Fruit fly (Drosophila melanogaster) whole organism, wandering third instar larva: ENCODE data around the gene Dad1.

Experiments
- CG32264 ChIP-seq: fragments of 200-800 bp; sonication (Bioruptor generic); optimal IDR thresholded peaks from 2 replicates; lab custom pipeline; 2016; ENCODE audit warnings: missing biosample characterization, missing genetic modification characterization
- CG9705 ChIP-seq: fragments of 200-800 bp; sonication (Bioruptor generic); optimal IDR thresholded peaks from 2 replicates; lab custom pipeline; 2018; ENCODE audit warnings: missing biosample characterization, mild to moderate bottlenecking, missing genetic modification characterization
- CrebA ChIP-seq: fragments of 200-800 bp; sonication (Bioruptor generic); optimal IDR thresholded peaks from 2 replicates; lab custom pipeline; 2016; ENCODE audit warnings: missing biosample characterization, mild to moderate bottlenecking, missing genetic modification characterization, borderline replicate concordance
- Dfd ChIP-seq: fragments of >200 bp; optimal IDR thresholded peaks from 2 replicates; lab custom pipeline; 2017; ENCODE audit warnings: missing biosample characterization, missing genetic modification characterization
- Dif ChIP-seq: fragments of 200-275, 200-300 bp; sonication (Bioruptor generic); optimal IDR thresholded peaks from 2 replicates; lab custom pipeline; 2018; ENCODE audit warnings: missing biosample characterization, missing genetic modification characterization; ENCODE audit not compliant: partially characterized antibody
- GATAd ChIP-seq: sonication (Bioruptor generic); optimal IDR thresholded peaks from 2 replicates; lab custom pipeline; 2016; ENCODE audit warnings: missing biosample characterization, missing genetic modification characterization
- HLH106 ChIP-seq: fragments of 200-800 bp; optimal IDR thresholded peaks from 3 replicates; lab custom pipeline; 2019; ENCODE audit warnings: missing biosample characterization, mild to moderate bottlenecking, missing genetic modification characterization, moderate library complexity
- Hnf4 ChIP-seq: fragments of 200-800 bp; sonication (Bioruptor generic); optimal IDR thresholded peaks from 2 replicates; lab custom pipeline; 2016; ENCODE audit warnings: missing biosample characterization, mild to moderate bottlenecking, missing genetic modification characterization
- Hr78 ChIP-seq: fragments of >200 bp; optimal IDR thresholded peaks from 2 replicates; lab custom pipeline; 2017; ENCODE audit warnings: missing biosample characterization, missing genetic modification characterization
- Hr83 ChIP-seq: fragments of 200-300 bp; sonication (Bioruptor generic); optimal IDR thresholded peaks from 2 replicates; lab custom pipeline; 2016; ENCODE audit warnings: missing biosample characterization, mild to moderate bottlenecking, missing genetic modification characterization, moderate library complexity; ENCODE audit not compliant: poor library complexity, severe bottlenecking
- Jra ChIP-seq: sonication (Bioruptor generic); optimal IDR thresholded peaks from 2 replicates; lab custom pipeline; 2016; ENCODE audit warnings: missing biosample characterization, missing genetic modification characterization
- Mio ChIP-seq: sonication (Bioruptor generic); optimal IDR thresholded peaks from 2 replicates; lab custom pipeline; 2016; ENCODE audit warnings: missing biosample characterization, missing genetic modification characterization
- Myc ChIP-seq: fragments of >200 bp; optimal IDR thresholded peaks from 2 replicates; lab custom pipeline; 2017
- N ChIP-seq: fragments of >200 bp; optimal IDR thresholded peaks from 2 replicates; lab custom pipeline; 2018; ENCODE audit warnings: missing biosample characterization, missing external identifiers, missing genetic modification characterization
- Rel ChIP-seq, 2 experiments: fragments of 200-800 bp; sonication (Bioruptor generic) in 1 of 2; optimal IDR thresholded peaks; 2 replicates in 1 of 2; 3 replicates in 1 of 2; lab custom pipeline; 2016 to 2019; ENCODE audit warnings: mild to moderate bottlenecking in 2 of 2, missing biosample characterization in 2 of 2, missing genetic modification characterization in 2 of 2, moderate library complexity in 1 of 2
- Sp1 ChIP-seq: fragments of 200-800 bp; sonication (Bioruptor generic); optimal IDR thresholded peaks from 3 replicates; lab custom pipeline; 2019; ENCODE audit warnings: missing biosample characterization, mild to moderate bottlenecking, missing genetic modification characterization, moderate library complexity
- Vsx2 ChIP-seq: fragments of 200-300, 225-300 bp; sonication (Bioruptor generic); optimal IDR thresholded peaks from 2 replicates; lab custom pipeline; 2018; ENCODE audit warnings: missing biosample characterization, missing genetic modification characterization; ENCODE audit not compliant: partially characterized antibody
- br ChIP-seq: fragments of 200-800 bp; sonication (Bioruptor generic); optimal IDR thresholded peaks from 2 replicates; lab custom pipeline; 2016; ENCODE audit warnings: missing biosample characterization, missing genetic modification characterization
- brk ChIP-seq: fragments of 200-800 bp; sonication (Bioruptor generic); optimal IDR thresholded peaks from 2 replicates; lab custom pipeline; 2016; ENCODE audit warnings: missing biosample characterization, mild to moderate bottlenecking, missing genetic modification characterization
- dl ChIP-seq, 2 experiments: fragments of 175-275, 200-275 bp in 1 of 2; fragments of 200-275 bp in 1 of 2; sonication (Bioruptor generic); optimal IDR thresholded peaks; lab custom pipeline; 2018; ENCODE audit warnings: mild to moderate bottlenecking in 2 of 2, missing biosample characterization in 2 of 2, missing genetic modification characterization in 2 of 2, moderate library complexity in 2 of 2; ENCODE audit not compliant: partially characterized antibody in 2 of 2, insufficient read depth in 1 of 2
- dmrt93B ChIP-seq: fragments of 200-800 bp; sonication (Bioruptor generic); optimal IDR thresholded peaks from 2 replicates; lab custom pipeline; 2018; ENCODE audit warnings: missing biosample characterization, mild to moderate bottlenecking, missing genetic modification characterization
- dsf ChIP-seq: sonication (Bioruptor generic); optimal IDR thresholded peaks from 2 replicates; lab custom pipeline; 2016; ENCODE audit warnings: missing biosample characterization, missing genetic modification characterization, borderline replicate concordance
- ey ChIP-seq: fragments of 200-800 bp; sonication (Bioruptor generic); optimal IDR thresholded peaks from 2 replicates; lab custom pipeline; 2016; ENCODE audit warnings: missing biosample characterization, missing genetic modification characterization
- foxo ChIP-seq, 2 experiments: fragments of 200-800 bp; sonication (Bioruptor generic); optimal IDR thresholded peaks; 2 replicates in 1 of 2; 3 replicates in 1 of 2; lab custom pipeline; 2016 to 2017; ENCODE audit warnings: missing biosample characterization in 2 of 2, missing genetic modification characterization in 2 of 2
- fru ChIP-seq: fragments of 200-800 bp; sonication (Bioruptor generic); optimal IDR thresholded peaks from 3 replicates; lab custom pipeline; 2016; ENCODE audit warnings: missing biosample characterization, mild to moderate bottlenecking, missing genetic modification characterization
- h ChIP-seq: fragments of 200-800 bp; sonication (Bioruptor generic); optimal IDR thresholded peaks from 3 replicates; lab custom pipeline; 2016; ENCODE audit warnings: missing biosample characterization, mild to moderate bottlenecking, missing genetic modification characterization
- jim ChIP-seq: fragments of 175-275, 200-325 bp; sonication (Bioruptor generic); optimal IDR thresholded peaks from 2 replicates; lab custom pipeline; 2016; ENCODE audit warnings: missing biosample characterization, mild to moderate bottlenecking, missing genetic modification characterization
- lola ChIP-seq: fragments of >200 bp; optimal IDR thresholded peaks from 2 replicates; lab custom pipeline; 2017; ENCODE audit warnings: missing biosample characterization, missing genetic modification characterization
- pan ChIP-seq: fragments of >200 bp; optimal IDR thresholded peaks from 2 replicates; lab custom pipeline; 2017
- psq ChIP-seq: fragments of 200-800 bp; sonication (Bioruptor generic); optimal IDR thresholded peaks from 3 replicates; lab custom pipeline; 2017; ENCODE audit warnings: missing biosample characterization, mild to moderate bottlenecking, missing genetic modification characterization, moderate library complexity
- rgr ChIP-seq: fragments of 200-800 bp; sonication (Bioruptor generic); optimal IDR thresholded peaks from 3 replicates; lab custom pipeline; 2016; ENCODE audit warnings: missing biosample characterization, mild to moderate bottlenecking, missing genetic modification characterization
- sage ChIP-seq: fragments of 200-800 bp; sonication (Bioruptor generic); optimal IDR thresholded peaks from 2 replicates; lab custom pipeline; 2016; ENCODE audit warnings: missing biosample characterization, mild to moderate bottlenecking, missing genetic modification characterization
- sv ChIP-seq: fragments of 200-800 bp; sonication (Bioruptor generic); optimal IDR thresholded peaks from 3 replicates; lab custom pipeline; 2016; ENCODE audit warnings: missing biosample characterization, missing genetic modification characterization
- tai ChIP-seq: sonication (Bioruptor generic); optimal IDR thresholded peaks from 2 replicates; lab custom pipeline; 2016; ENCODE audit warnings: missing biosample characterization, missing genetic modification characterization
- woc ChIP-seq: sonication (Bioruptor generic); optimal IDR thresholded peaks from 2 replicates; lab custom pipeline; 2016; ENCODE audit warnings: missing biosample characterization, mild to moderate bottlenecking, missing genetic modification characterization

Gene Dad1

DNA sequence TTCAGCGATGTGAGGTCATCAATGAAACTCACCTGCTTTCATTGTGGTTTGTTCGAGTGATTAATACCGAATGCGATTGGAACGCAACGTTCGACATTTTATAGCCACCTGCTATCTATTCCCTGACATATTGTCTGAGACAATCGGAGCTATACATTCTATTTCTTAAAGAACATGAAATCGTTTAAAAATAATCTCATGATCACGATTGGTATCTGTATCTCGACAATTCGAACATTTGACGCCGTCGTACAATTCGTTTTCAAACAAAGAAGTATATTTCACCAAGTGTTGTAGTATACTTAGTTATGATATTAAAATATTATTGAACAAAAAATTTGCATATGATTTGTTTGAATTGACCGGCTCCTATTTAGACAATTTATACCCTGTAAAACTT is 10.9 kb upstream of the Dad1 start, which contains the start of gene Peritrophin-15b:
Gene Peritrophin-15b, minus strand, starts transcription at position 101 of the 400 bp plus-strand sequence.
- TF ChIP-seq sage (GFP tag; lab: Kevin White, UChicago) (no peak), sv (GFP tag; lab: Kevin White, UChicago) (no peak), woc (no peak), ey (no peak), CrebA (GFP tag; lab: Kevin White, UChicago) (no peak), Jra (no peak), HLH106 (tag; lab: Kevin White, UChicago) (no peak), psq (GFP tag; lab: Kevin White, UChicago) (no peak), lola (GFP tag; lab: Kevin White, UChicago) (no peak), Hnf4 (no peak)

dm6 chr2L:8394180-8394579 is 10.2 kb upstream of the Dad1 start, which contains the start of gene lectin-29Ca:
Gene lectin-29Ca, minus strand, starts transcription at chr2L:8394280.
- TF ChIP-seq Hnf4 (no peak), h (no peak), tai (GFP tag; lab: Kevin White, UChicago) (no peak), woc (no peak), sv (GFP tag; lab: Kevin White, UChicago) (no peak)

- TF ChIP-seq dmrt93B (GFP tag; lab: Kevin White, UChicago): no peak
- TF ChIP-seq woc: no peak
- no peak for TF ChIP-seq dsf
- TF ChIP-seq Hr83: no peak
- no peak for TF ChIP-seq Dfd
- no peak for TF ChIP-seq ey
- TF ChIP-seq Hr78 (GFP tag; lab: Kevin White, UChicago): no peak
- no peak for TF ChIP-seq Hnf4
- TF ChIP-seq dl (GFP tag; optimal IDR thresholded peaks at IDR 0.05; lab: Kevin White, UChicago; ENCODE audit: insufficient read depth in 1 of 2, partially characterized antibody in 2 of 2): no peak
- no peak for TF ChIP-seq Sp1
- TF ChIP-seq sv (GFP tag; lab: Kevin White, UChicago): no peak
- no peak for TF ChIP-seq fru (GFP tag; lab: Kevin White, UChicago)
- no peak for TF ChIP-seq Rel (GFP tag; optimal IDR thresholded peaks at IDR 0.05; lab: Kevin White, UChicago)
- no peak for TF ChIP-seq Rel (tag; optimal IDR thresholded peaks at IDR 0.05; lab: Kevin White, UChicago)
- no peak for TF ChIP-seq CrebA (GFP tag; lab: Kevin White, UChicago)
- no peak for TF ChIP-seq Vsx2
- no peak for TF ChIP-seq pan (lab: Kevin White, UChicago)
- TF ChIP-seq jim (GFP tag; lab: Kevin White, UChicago): no peak
- no peak for TF ChIP-seq br (GFP tag; lab: Kevin White, UChicago)
- TF ChIP-seq Jra: no peak
Measured at dm6 chr2L:8393122-8393521, 9.2 kb upstream of the Dad1 start, which contains the start of gene Acp29AB. Gene Acp29AB, minus strand, starts transcription at chr2L:8393222.

DNA sequence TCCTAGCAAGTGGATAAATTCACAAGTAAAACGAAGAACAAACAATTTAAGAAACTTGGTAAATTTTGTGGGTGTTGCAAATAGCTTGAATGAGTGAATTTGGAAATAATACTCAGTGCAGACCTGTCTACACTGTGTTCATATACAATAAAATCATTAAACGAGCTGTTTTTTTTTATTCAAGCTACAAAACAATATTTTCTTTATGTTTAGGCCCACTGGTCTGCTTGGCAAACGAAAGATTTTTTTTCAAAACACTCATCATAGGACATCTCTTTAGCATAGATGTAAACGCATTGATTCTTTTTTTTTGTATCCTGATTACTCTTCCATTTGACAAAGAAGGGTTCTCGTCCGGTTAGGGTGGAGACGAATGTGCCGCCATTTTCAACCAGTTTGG is 8.4 kb upstream of the Dad1 start, which contains the start of gene CG42820:
Gene CG42820, minus strand, starts transcription at position 101 of the 400 bp plus-strand sequence.
- no peak for TF ChIP-seq sv (GFP tag; lab: Kevin White, UChicago)
- no peak for TF ChIP-seq N (GFP tag; lab: Kevin White, UChicago)
- TF ChIP-seq GATAd: no peak
- no peak for TF ChIP-seq Mio (GFP tag; lab: Kevin White, UChicago)
- no peak for TF ChIP-seq Hr78 (GFP tag; lab: Kevin White, UChicago)
- TF ChIP-seq Myc (lab: Kevin White, UChicago): no peak
- TF ChIP-seq dl (GFP tag; optimal IDR thresholded peaks at IDR 0.05; lab: Kevin White, UChicago; ENCODE audit: insufficient read depth in 1 of 2, partially characterized antibody in 2 of 2): no peak
- no peak for TF ChIP-seq rgr

- TF ChIP-seq CG32264 (GFP tag; lab: Kevin White, UChicago): no peak
- no peak for TF ChIP-seq woc
- TF ChIP-seq Mio (GFP tag; lab: Kevin White, UChicago): no peak
- no peak for TF ChIP-seq CG9705 (GFP tag; lab: Kevin White, UChicago)
- TF ChIP-seq brk (GFP tag; lab: Kevin White, UChicago): no peak
- no peak for TF ChIP-seq foxo (GFP tag; optimal IDR thresholded peaks at IDR 0.05; lab: Kevin White, UChicago)
- no peak for TF ChIP-seq fru (GFP tag; lab: Kevin White, UChicago)
- TF ChIP-seq tai (GFP tag; lab: Kevin White, UChicago): no peak
- TF ChIP-seq dsf: no peak
- TF ChIP-seq lola (GFP tag; lab: Kevin White, UChicago): no peak
- TF ChIP-seq sv (GFP tag; lab: Kevin White, UChicago): no peak
- no peak for TF ChIP-seq sage (GFP tag; lab: Kevin White, UChicago)
- TF ChIP-seq Dif (GFP tag; lab: Kevin White, UChicago): no peak
- TF ChIP-seq ey: no peak
- TF ChIP-seq psq (GFP tag; lab: Kevin White, UChicago): no peak
Measured at dm6 chr2L:8389231-8389630, 5.3 kb upstream of the Dad1 start, which contains the start of gene CG42819. Gene CG42819, minus strand, starts transcription at chr2L:8389331.
